Worm (Caenorhabditis elegans) whole organism, mixed stage, embryonic: ENCODE results near the gene rga-1.

Experiments used
- flh-1 ChIP-seq: fragments of 200-800 bp; sonication (Bioruptor generic); optimal IDR thresholded peaks from 2 replicates; lab custom pipeline; 2018; ENCODE audit warnings: mild to moderate bottlenecking, missing genetic modification characterization, moderate library complexity, missing compliant biosample characterization
- lin-13 ChIP-seq: fragments of 150-350 bp; optimal IDR thresholded peaks from 2 replicates; lab custom pipeline; 2014; ENCODE audit warnings: missing biosample characterization, missing genetic modification characterization
- lin-32 ChIP-seq: fragments of 200-800 bp; sonication (Bioruptor generic); optimal IDR thresholded peaks from 2 replicates; lab custom pipeline; 2018; ENCODE audit warnings: mild to moderate bottlenecking, missing genetic modification characterization, missing compliant biosample characterization
- lsy-2 ChIP-seq: fragments of 150-350 bp; optimal IDR thresholded peaks from 2 replicates; lab custom pipeline; 2014; ENCODE audit warnings: missing biosample characterization, missing genetic modification characterization
- nhr-12 ChIP-seq: fragments of 150-350 bp; optimal IDR thresholded peaks from 2 replicates; lab custom pipeline; 2014; ENCODE audit warnings: missing biosample characterization, missing genetic modification characterization
- nhr-237 ChIP-seq: fragments of 150-350 bp; optimal IDR thresholded peaks from 2 replicates; lab custom pipeline; 2014; ENCODE audit warnings: missing biosample characterization, missing genetic modification characterization
- nhr-28 ChIP-seq: fragments of 150-350 bp; optimal IDR thresholded peaks from 2 replicates; lab custom pipeline; 2014; ENCODE audit warnings: missing biosample characterization, missing genetic modification characterization
- snpc-4 ChIP-seq: fragments of 150-350 bp; optimal IDR thresholded peaks from 2 replicates; lab custom pipeline; 2014; ENCODE audit warnings: missing biosample characterization, missing genetic modification characterization
- tbx-8 ChIP-seq: fragments of 200-800 bp; sonication (Bioruptor generic); optimal IDR thresholded peaks from 2 replicates; lab custom pipeline; 2018; ENCODE audit warnings: mild to moderate bottlenecking, missing genetic modification characterization, moderate library complexity, missing compliant biosample characterization
- unc-39 ChIP-seq: fragments of 150-350 bp; optimal IDR thresholded peaks from 2 replicates; lab custom pipeline; 2014; ENCODE audit warnings: missing biosample characterization, missing genetic modification characterization
- unc-62 ChIP-seq: fragments of 150-350 bp; optimal IDR thresholded peaks from 2 replicates; lab custom pipeline; 2014; ENCODE audit warnings: missing biosample characterization, missing genetic modification reagents, missing genetic modification characterization
- ztf-11 ChIP-seq: fragments of 150-350 bp; optimal IDR thresholded peaks from 2 replicates; lab custom pipeline; 2014; ENCODE audit warnings: missing biosample characterization, missing genetic modification characterization

DNA sequence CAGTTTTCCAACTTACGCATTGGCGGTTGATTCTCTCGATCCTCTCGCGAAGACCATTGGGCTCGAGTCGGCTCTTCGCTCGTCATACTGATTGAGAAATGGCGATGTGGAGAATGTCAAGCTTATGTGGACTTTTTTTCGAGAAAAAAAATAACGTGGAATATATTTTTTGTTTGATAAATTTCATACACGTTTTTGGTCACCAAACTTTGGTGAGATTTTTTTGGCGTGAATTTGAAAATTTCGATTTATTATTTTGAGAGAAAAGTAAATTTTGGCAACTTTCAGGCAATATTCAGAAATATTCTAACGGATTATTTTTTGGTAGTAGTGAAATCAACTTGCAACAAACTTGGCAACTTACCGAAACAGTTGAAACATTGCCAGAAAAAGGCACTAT lies 14.4 kb downstream of the rga-1 start, which contains the start of gene W02B12.12:
- TF ChIP-seq lin-32 (no peak), tbx-8 (GFP tag; lab: Kevin White, UChicago) (no peak), nhr-237 (tag; lab: Kevin White, UChicago) (no peak), lsy-2 (tag; lab: Kevin White, UChicago) (no peak), snpc-4 (tag; lab: Kevin White, UChicago) (no peak), unc-39 (no peak), ztf-11 (tag; lab: Kevin White, UChicago) (no peak), nhr-12 (no peak), nhr-28 (tag; lab: Kevin White, UChicago) (no peak), flh-1 (no peak), lin-13 (no peak), unc-62 (GFP tag; lab: Kevin White, UChicago) (no peak)
